Fruit fly (Drosophila melanogaster) whole organism, embryonic: ENCODE data around the gene Nup37.
A peak's percentile ranks its signal among the peaks of the same experiment; 100 is the strongest.

Source experiments
- Abd-B ChIP-seq: fragments of 200-800 bp; sonication (Bioruptor generic); optimal IDR thresholded peaks from 2 replicates; lab custom pipeline; 2018; ENCODE audit warnings: missing biosample characterization, mild to moderate bottlenecking, missing genetic modification characterization, moderate library complexity
- CG10959 ChIP-seq: fragments of 200-800 bp; sonication (Bioruptor generic); IDR thresholded peaks from 2 replicates; pipeline ENCODE4 v1.3.6; 2022; ENCODE audit warnings: missing biosample characterization, missing genetic modification characterization
- CG11456 ChIP-seq: fragments of 200-800 bp; sonication (Bioruptor generic); IDR thresholded peaks from 3 replicates; pipeline ENCODE4 v1.3.6; 2022; ENCODE audit warnings: missing biosample characterization, missing genetic modification characterization
- CG12299 ChIP-seq: fragments of 200-800 bp; sonication (Bioruptor generic); optimal IDR thresholded peaks from 2 replicates; lab custom pipeline; 2018; ENCODE audit warnings: missing biosample characterization, mild to moderate bottlenecking, missing genetic modification characterization
- CG12769 ChIP-seq: fragments of 200-800 bp; sonication (Bioruptor generic); optimal IDR thresholded peaks from 2 replicates; lab custom pipeline; 2019; ENCODE audit warnings: missing biosample characterization, mild to moderate bottlenecking, missing genetic modification characterization, moderate library complexity
- CG13424 ChIP-seq: fragments of 200-800 bp; sonication (Bioruptor generic); optimal IDR thresholded peaks from 2 replicates; lab custom pipeline; 2019; ENCODE audit warnings: missing biosample characterization, mild to moderate bottlenecking, missing genetic modification characterization, moderate library complexity
- CG14860 ChIP-seq: fragments of 200-800 bp; sonication (Bioruptor generic); IDR thresholded peaks from 3 replicates; pipeline ENCODE4 v1.3.6; 2022; ENCODE audit warnings: missing biosample characterization, missing genetic modification characterization; ENCODE audit not compliant: partially characterized antibody
- CG14965 ChIP-seq: fragments of 200-800 bp; sonication (Bioruptor generic); optimal IDR thresholded peaks from 2 replicates; lab custom pipeline; 2016; ENCODE audit warnings: missing biosample characterization, missing genetic modification characterization, borderline replicate concordance
- CG17359 ChIP-seq: fragments of 200-800 bp; sonication (Bioruptor generic); optimal IDR thresholded peaks from 3 replicates; lab custom pipeline; 2018; ENCODE audit warnings: missing biosample characterization, mild to moderate bottlenecking, missing genetic modification characterization, moderate library complexity
- CG2889 ChIP-seq: fragments of 200-800 bp; sonication (Bioruptor generic); IDR thresholded peaks from 3 replicates; pipeline ENCODE4 v1.3.6; 2022; ENCODE audit warnings: missing biosample characterization, missing genetic modification characterization
- CG31441 ChIP-seq: fragments of 200-800 bp; sonication (Bioruptor generic); IDR thresholded peaks from 2 replicates; pipeline ENCODE4 v1.3.6; 2022; ENCODE audit warnings: missing biosample characterization, missing genetic modification characterization
- CG32532 ChIP-seq: fragments of 200-800 bp; sonication (Bioruptor generic); IDR thresholded peaks from 2 replicates; pipeline ENCODE4 v1.3.6; 2022; ENCODE audit warnings: missing biosample characterization, missing genetic modification characterization
- CG34376 ChIP-seq: fragments of 200-800 bp; sonication (Bioruptor generic); optimal IDR thresholded peaks from 2 replicates; lab custom pipeline; 2018; ENCODE audit warnings: missing biosample characterization, mild to moderate bottlenecking, missing genetic modification characterization
- CG4730 ChIP-seq: fragments of 200-800 bp; sonication (Bioruptor generic); IDR thresholded peaks from 2 replicates; pipeline ENCODE4 v1.3.6; 2022; ENCODE audit warnings: missing biosample characterization, missing genetic modification characterization
- CG4820 ChIP-seq: fragments of 200-800 bp; sonication (Bioruptor generic); optimal IDR thresholded peaks from 3 replicates; lab custom pipeline; 2016; ENCODE audit warnings: missing biosample characterization, missing genetic modification characterization
- CG8089 ChIP-seq: fragments of 200-800 bp; sonication (Bioruptor generic); optimal IDR thresholded peaks from 3 replicates; lab custom pipeline; 2016; ENCODE audit warnings: missing biosample characterization, missing genetic modification characterization
- CG9797 ChIP-seq: fragments of 200-800 bp; sonication (Bioruptor generic); optimal IDR thresholded peaks from 3 replicates; lab custom pipeline; 2018; ENCODE audit warnings: missing biosample characterization, mild to moderate bottlenecking, missing genetic modification characterization
- Chrac-16 ChIP-seq: fragments of 200-800 bp; sonication (Bioruptor generic); optimal IDR thresholded peaks from 3 replicates; lab custom pipeline; 2016; ENCODE audit warnings: missing biosample characterization, missing genetic modification characterization
- Dfd ChIP-seq, 2 experiments: fragments of >200 bp; optimal IDR thresholded peaks; 2 replicates each; lab custom pipeline; 2017; ENCODE audit warnings: missing biosample characterization in 2 of 2, missing genetic modification characterization in 2 of 2
- E2f2 ChIP-seq: fragments of 200-800 bp; sonication (Bioruptor generic); IDR thresholded peaks from 2 replicates; pipeline ENCODE4 v1.3.6; 2022; ENCODE audit warnings: missing biosample characterization, missing genetic modification characterization
- Ets97D ChIP-seq: fragments of 200-800 bp; sonication (Bioruptor generic); optimal IDR thresholded peaks from 3 replicates; lab custom pipeline; 2016; ENCODE audit warnings: missing biosample characterization, missing genetic modification characterization
- HLHmδ ChIP-seq: fragments of 200-800 bp; sonication (Bioruptor generic); optimal IDR thresholded peaks from 2 replicates; lab custom pipeline; 2018; ENCODE audit warnings: missing biosample characterization, mild to moderate bottlenecking, missing genetic modification characterization, moderate library complexity
- Hand ChIP-seq: fragments of 200-800 bp; sonication (Bioruptor generic); optimal IDR thresholded peaks from 2 replicates; lab custom pipeline; 2017; ENCODE audit warnings: mild to moderate bottlenecking, missing biosample characterization, missing genetic modification reagents, missing genetic modification characterization
- Hr78 ChIP-seq, 2 experiments: fragments of 200-800 bp in 1 of 2; fragments of >200 bp in 1 of 2; sonication (Bioruptor generic) in 1 of 2; optimal IDR thresholded peaks; 2 replicates each; lab custom pipeline; 2017 to 2019; ENCODE audit warnings: missing biosample characterization in 2 of 2, missing genetic modification characterization in 2 of 2, mild to moderate bottlenecking in 1 of 2, moderate library complexity in 1 of 2
- MESR4 ChIP-seq: fragments of 200-800 bp; sonication (Bioruptor generic); optimal IDR thresholded peaks from 2 replicates; lab custom pipeline; 2018; ENCODE audit warnings: missing biosample characterization, mild to moderate bottlenecking, missing genetic modification characterization, moderate library complexity
- Max ChIP-seq: fragments of 200-800 bp; sonication (Bioruptor generic); optimal IDR thresholded peaks from 2 replicates; lab custom pipeline; 2016; ENCODE audit warnings: missing biosample characterization, mild to moderate bottlenecking, missing genetic modification characterization
- Sox102F ChIP-seq: fragments of 200-800 bp; sonication (Bioruptor generic); optimal IDR thresholded peaks from 2 replicates; lab custom pipeline; 2018; ENCODE audit warnings: missing biosample characterization, mild to moderate bottlenecking, missing genetic modification characterization, moderate library complexity
- Tbp ChIP-seq: fragments of >200 bp; optimal IDR thresholded peaks from 2 replicates; lab custom pipeline; 2018; ENCODE audit warnings: missing biosample characterization, missing genetic modification characterization
- Trl ChIP-seq, 3 experiments: fragments of >200 bp in 2 of 3; fragments of 200-800 bp in 1 of 3; sonication (Bioruptor generic) in 1 of 3; optimal IDR thresholded peaks; 2 replicates in 1 of 3; 3 replicates in 2 of 3; lab custom pipeline; 2016 to 2017; ENCODE audit warnings: missing biosample characterization in 1 of 3, missing genetic modification characterization in 1 of 3
- ab ChIP-seq: fragments of 200-800 bp; sonication (Bioruptor generic); optimal IDR thresholded peaks from 2 replicates; lab custom pipeline; 2016; ENCODE audit warnings: missing biosample characterization, missing genetic modification characterization
- ap ChIP-seq: fragments of 200-800 bp; sonication (Bioruptor generic); IDR thresholded peaks from 2 replicates; pipeline ENCODE4 v1.3.6; 2022; ENCODE audit warnings: missing biosample characterization, missing genetic modification characterization
- br ChIP-seq: fragments of >200 bp; optimal IDR thresholded peaks from 2 replicates; lab custom pipeline; 2017
- cas ChIP-seq: fragments of 200-800 bp; sonication (Bioruptor generic); IDR thresholded peaks from 2 replicates; pipeline ENCODE4 v1.3.6; 2022; ENCODE audit warnings: missing biosample characterization, missing genetic modification characterization
- caup ChIP-seq: fragments of 200-800 bp; sonication (Bioruptor generic); optimal IDR thresholded peaks from 3 replicates; lab custom pipeline; 2017; ENCODE audit warnings: missing biosample characterization, mild to moderate bottlenecking, missing genetic modification characterization, moderate library complexity; ENCODE audit not compliant: severe bottlenecking
- chinmo ChIP-seq: fragments of 200-800 bp; sonication (Bioruptor generic); IDR thresholded peaks from 4 replicates; pipeline ENCODE4 v1.3.6; 2022; ENCODE audit warnings: missing biosample characterization, missing genetic modification characterization; ENCODE audit not compliant: partially characterized antibody
- emc ChIP-seq: fragments of 200-800 bp; sonication (Bioruptor generic); optimal IDR thresholded peaks from 2 replicates; lab custom pipeline; 2016; ENCODE audit warnings: missing biosample characterization, missing genetic modification characterization
- gcm2 ChIP-seq: fragments of 200-800 bp; sonication (Bioruptor generic); optimal IDR thresholded peaks from 2 replicates; lab custom pipeline; 2016; ENCODE audit warnings: missing biosample characterization, missing genetic modification characterization
- gfzf ChIP-seq: fragments of 200-800 bp; sonication (Bioruptor generic); optimal IDR thresholded peaks from 2 replicates; lab custom pipeline; 2016; ENCODE audit warnings: missing biosample characterization, mild to moderate bottlenecking, missing genetic modification characterization, moderate library complexity
- gsb-n ChIP-seq: fragments of 200-800 bp; sonication (Bioruptor generic); optimal IDR thresholded peaks from 3 replicates; lab custom pipeline; 2018; ENCODE audit warnings: missing biosample characterization, mild to moderate bottlenecking, missing genetic modification characterization
- pros ChIP-seq: fragments of 200-800 bp; sonication (Bioruptor generic); optimal IDR thresholded peaks from 3 replicates; lab custom pipeline; 2019; ENCODE audit warnings: missing biosample characterization, mild to moderate bottlenecking, missing genetic modification characterization, moderate library complexity
- pum ChIP-seq: fragments of 200-800 bp; sonication (Bioruptor generic); optimal IDR thresholded peaks from 2 replicates; lab custom pipeline; 2016; ENCODE audit warnings: missing biosample characterization, missing genetic modification characterization
- run ChIP-seq: fragments of 200-800 bp; sonication (Bioruptor generic); optimal IDR thresholded peaks from 3 replicates; lab custom pipeline; 2018; ENCODE audit warnings: missing biosample characterization, mild to moderate bottlenecking, missing genetic modification characterization
- salm ChIP-seq: fragments of 200-800 bp; sonication (Bioruptor generic); optimal IDR thresholded peaks from 2 replicates; lab custom pipeline; 2018; ENCODE audit warnings: missing biosample characterization, mild to moderate bottlenecking, missing genetic modification characterization
- slou ChIP-seq: fragments of 200-800 bp; sonication (Bioruptor generic); optimal IDR thresholded peaks from 3 replicates; lab custom pipeline; 2016; ENCODE audit warnings: missing biosample characterization, missing genetic modification characterization
- sqz ChIP-seq: fragments of 200-800 bp; sonication (Bioruptor generic); optimal IDR thresholded peaks from 3 replicates; lab custom pipeline; 2018; ENCODE audit warnings: missing biosample characterization, mild to moderate bottlenecking, missing genetic modification characterization
- ttk ChIP-seq: fragments of 200-800 bp; sonication (Bioruptor generic); IDR thresholded peaks from 2 replicates; pipeline ENCODE4 v2.1.2; 2022; ENCODE audit warnings: missing biosample characterization, missing genetic modification characterization
- unpg ChIP-seq: fragments of 200-800 bp; sonication (Bioruptor generic); optimal IDR thresholded peaks from 3 replicates; lab custom pipeline; 2018; ENCODE audit warnings: missing biosample characterization, mild to moderate bottlenecking, missing genetic modification characterization, moderate library complexity
- usp ChIP-seq: fragments of >200 bp; optimal IDR thresholded peaks from 2 replicates; lab custom pipeline; 2017; ENCODE audit warnings: missing biosample characterization, missing genetic modification characterization

Nup37 gene

dm6 chr3R:25249145-25250141 is 2.0 kb downstream of the Nup37 start, which contains the start of gene Nup358 (continued):
- TF ChIP-seq unpg (GFP tag; lab: Kevin White, UChicago) (no peak), CG2889 (no peak), Sox102F (GFP tag; lab: Kevin White, UChicago) (no peak), Ets97D (GFP tag; lab: Kevin White, UChicago) (peak; percentile 80), MESR4 (GFP tag; lab: Kevin White, UChicago) (peak; percentile 24), run (tag; lab: Kevin White, UChicago) (no peak), CG17359 (tag; lab: Kevin White, UChicago) (no peak), CG12299 (tag; lab: Kevin White, UChicago) (no peak), CG32532 (peak; percentile 21; the same call in 1 of the 2 replicates), salm (tag; lab: Kevin White, UChicago) (no peak), Trl (optimal IDR thresholded peaks at IDR 0.05; lab: Kevin White, UChicago) (no peak), Trl (GFP tag; optimal IDR thresholded peaks at IDR 0.05; lab: Kevin White, UChicago) (no peak), sqz (GFP tag; lab: Kevin White, UChicago) (peak; percentile 80), HLHmδ (no peak), CG13424 (tag; lab: Kevin White, UChicago) (no peak), E2f2 (GFP tag; lab: Robert Waterston, UW) (peak; percentile 74), pum (GFP tag; lab: Kevin White, UChicago) (no peak), Abd-B (GFP tag; lab: Kevin White, UChicago) (peak; percentile 14), Hr78 (GFP tag; optimal IDR thresholded peaks at IDR 0.05; lab: Kevin White, UChicago) (no peak), CG9797 (GFP tag; lab: Kevin White, UChicago) (peak; percentile 8), ab (GFP tag; lab: Kevin White, UChicago) (no peak), Max (no peak), ttk (GFP tag; lab: Robert Waterston, UW) (no peak), CG10959 (no peak), CG31441 (GFP tag; lab: Robert Waterston, UW) (no peak), chinmo (GFP tag; lab: Robert Waterston, UW) (peak; percentile 98), gsb-n (tag; lab: Kevin White, UChicago) (no peak), pros (GFP tag; lab: Kevin White, UChicago) (no peak), CG14965 (GFP tag; lab: Kevin White, UChicago) (no peak), CG34376 (GFP tag; lab: Kevin White, UChicago) (peak; percentile 30), slou (GFP tag; lab: Kevin White, UChicago) (no peak), CG11456 (GFP tag; lab: Robert Waterston, UW) (no peak), cas (GFP tag; lab: Robert Waterston, UW) (no peak), CG12769 (tag; lab: Kevin White, UChicago) (no peak), Tbp (GFP tag; lab: Kevin White, UChicago) (no peak), CG14860 (GFP tag; lab: Robert Waterston, UW) (peak; percentile 98), br (lab: Kevin White, UChicago) (no peak), usp (GFP tag; lab: Kevin White, UChicago) (no peak), gcm2 (GFP tag; lab: Kevin White, UChicago) (no peak), ap (GFP tag; lab: Robert Waterston, UW) (no peak), emc (GFP tag; lab: Kevin White, UChicago) (no peak), CG8089 (GFP tag; lab: Kevin White, UChicago) (no peak), CG4730 (GFP tag; lab: Robert Waterston, UW) (no peak), caup (GFP tag; lab: Kevin White, UChicago) (no peak), Dfd (GFP tag; optimal IDR thresholded peaks at IDR 0.05; lab: Kevin White, UChicago) (no peak), gfzf (GFP tag; lab: Kevin White, UChicago) (peak; percentile 25), Hand (GFP tag; lab: Kevin White, UChicago) (no peak), CG4820 (GFP tag; lab: Kevin White, UChicago) (no peak), Chrac-16 (GFP tag; lab: Kevin White, UChicago) (no peak)
